Worm (Caenorhabditis elegans) whole organism, L4/young adult: ENCODE measurements around the gene odr-2.

Experiments
- W03F9.2 ChIP-seq: fragments of 150-350 bp; optimal IDR thresholded peaks from 2 replicates; lab custom pipeline; 2014; ENCODE audit warnings: missing biosample characterization, missing genetic modification characterization
- dao-5 ChIP-seq: sonication (generic microtip); optimal IDR thresholded peaks from 2 replicates; lab custom pipeline; 2016; ENCODE audit warnings: missing genotype, missing genetic modification characterization, moderate library complexity, missing compliant biosample characterization
- him-1 ChIP-seq: sonication (generic microtip); optimal IDR thresholded peaks from 2 replicates; lab custom pipeline; 2016; ENCODE audit warnings: missing genotype, missing genetic modification reagents, missing genetic modification characterization, missing compliant biosample characterization

odr-2 gene

DNA sequence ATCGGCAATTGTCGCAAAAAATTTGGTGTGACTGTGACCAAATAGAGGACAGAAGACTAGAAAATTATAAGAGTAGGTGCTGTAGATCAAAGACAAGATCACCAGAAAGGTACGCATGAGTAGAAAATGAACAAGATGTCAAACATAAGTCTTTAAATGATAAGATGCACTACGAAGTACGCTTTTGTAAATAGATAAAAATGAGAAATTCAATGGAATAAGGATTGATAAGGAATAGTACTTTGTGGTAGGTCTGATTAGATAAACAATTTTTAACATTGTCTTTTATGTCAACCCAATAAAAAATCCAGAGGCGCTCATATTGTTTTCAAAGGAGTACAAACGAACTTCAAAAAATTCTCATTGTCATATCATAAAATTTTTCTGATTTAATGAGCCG lies 47.2 kb downstream of the odr-2 start, which contains the start of gene F10D2.8:
F10D2.8 (minus strand) TSS at position 145 of the 400 bp plus-strand sequence.
- no peak for TF ChIP-seq W03F9.2 (tag; lab: Kevin White, UChicago)
- no peak for TF ChIP-seq dao-5
- TF ChIP-seq him-1 (tag; lab: Kevin White, UChicago), result no peak

DNA sequence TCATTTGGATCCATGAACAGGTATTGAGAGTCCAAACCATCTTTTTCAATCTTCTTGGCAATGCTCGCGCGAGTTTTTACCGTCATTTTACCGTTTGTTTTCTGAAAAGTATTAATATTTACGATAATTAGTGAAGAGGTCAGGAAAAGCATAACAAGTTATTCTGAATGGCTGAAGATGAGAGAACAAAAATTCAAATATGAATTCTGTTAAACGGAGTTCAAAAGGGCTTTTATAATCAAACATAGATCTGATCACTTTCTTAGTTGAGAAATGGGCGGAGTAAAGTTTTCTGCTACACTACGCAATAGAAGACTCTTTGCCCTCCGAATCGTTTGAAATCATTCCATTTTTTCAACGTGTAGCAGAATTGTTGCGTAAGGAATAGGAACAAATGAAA lies 49.7 kb downstream of the odr-2 start, which contains the start of gene fat-7:
fat-7 (minus strand) TSS at position 101 of the 400 bp plus-strand sequence.
- TF ChIP-seq W03F9.2 (tag; lab: Kevin White, UChicago) (no peak), dao-5 (no peak), him-1 (tag; lab: Kevin White, UChicago) (no peak)

DNA sequence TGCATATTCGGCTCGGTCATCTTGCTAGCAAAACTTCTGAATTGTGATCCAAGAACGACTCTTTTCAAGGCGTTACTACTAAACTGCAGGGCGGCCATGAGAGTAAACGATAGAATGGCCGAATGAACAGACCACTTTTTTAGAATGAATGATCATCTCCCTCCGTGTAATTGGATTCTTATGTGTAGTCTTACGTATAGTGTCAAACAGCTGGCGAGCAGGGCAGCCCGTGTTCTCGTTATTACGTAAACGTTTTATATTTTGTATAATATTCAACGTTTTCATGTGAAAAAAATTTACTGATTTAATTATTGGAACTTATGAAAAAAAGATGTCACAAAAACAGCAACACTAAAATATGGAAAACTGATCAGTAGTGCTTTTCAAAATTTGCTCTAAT lies 52.7 kb downstream of the odr-2 start, which contains the start of gene F10D2.10:
F10D2.10 (minus strand) TSS at position 101 of the 400 bp plus-strand sequence.
- no peak for TF ChIP-seq dao-5
- TF ChIP-seq him-1 (tag; lab: Kevin White, UChicago), result no peak
- TF ChIP-seq W03F9.2 (tag; lab: Kevin White, UChicago), result no peak

DNA sequence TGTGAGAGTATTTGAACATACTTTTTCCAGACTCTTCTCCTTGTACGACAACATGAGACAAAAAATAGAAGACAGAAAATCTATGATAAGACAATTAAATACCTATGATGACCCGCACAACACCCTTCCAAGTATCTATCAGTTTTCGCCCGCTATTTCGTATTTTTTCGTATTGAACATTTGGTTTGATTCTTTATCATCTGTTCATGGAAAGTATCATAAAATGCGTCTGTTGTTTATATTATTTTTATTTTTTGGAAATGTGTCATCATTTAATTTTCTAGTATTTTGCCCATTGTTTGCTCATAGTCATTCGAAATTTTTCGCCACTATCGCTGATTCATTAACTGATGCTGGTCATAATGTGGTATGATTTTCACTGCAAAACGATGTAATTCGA lies 53.7 kb downstream of the odr-2 start, which contains the start of gene ugt-39:
ugt-39 (plus strand) TSS at position 54 of the 400 bp plus-strand sequence.
- TF ChIP-seq dao-5, result no peak
- TF ChIP-seq him-1 (tag; lab: Kevin White, UChicago), result no peak
- TF ChIP-seq W03F9.2 (tag; lab: Kevin White, UChicago), result no peak

DNA sequence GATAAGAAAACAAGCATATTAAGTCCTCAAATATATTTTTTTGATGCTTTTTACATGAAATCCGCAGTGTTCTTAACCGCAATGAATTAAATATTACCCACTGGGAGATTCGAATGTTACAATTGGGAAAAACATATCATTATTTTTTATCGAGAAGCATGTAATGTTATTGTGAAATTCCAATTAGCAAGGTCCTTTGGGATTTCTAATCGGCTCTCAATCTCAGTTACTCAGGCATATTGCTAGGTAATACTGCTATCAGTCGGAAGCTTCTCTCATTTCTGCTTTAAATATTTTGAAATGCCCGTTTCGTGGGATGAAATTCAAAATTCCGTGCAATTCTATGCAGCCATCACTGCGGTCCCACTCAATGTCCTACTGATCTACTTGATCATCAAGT lies 56.0 kb downstream of the odr-2 start, which contains the start of gene str-204:
str-204 (plus strand) TSS at position 301 of the 400 bp plus-strand sequence.
- no peak for TF ChIP-seq W03F9.2 (tag; lab: Kevin White, UChicago)
- no peak for TF ChIP-seq dao-5
- TF ChIP-seq him-1 (tag; lab: Kevin White, UChicago), result no peak

DNA sequence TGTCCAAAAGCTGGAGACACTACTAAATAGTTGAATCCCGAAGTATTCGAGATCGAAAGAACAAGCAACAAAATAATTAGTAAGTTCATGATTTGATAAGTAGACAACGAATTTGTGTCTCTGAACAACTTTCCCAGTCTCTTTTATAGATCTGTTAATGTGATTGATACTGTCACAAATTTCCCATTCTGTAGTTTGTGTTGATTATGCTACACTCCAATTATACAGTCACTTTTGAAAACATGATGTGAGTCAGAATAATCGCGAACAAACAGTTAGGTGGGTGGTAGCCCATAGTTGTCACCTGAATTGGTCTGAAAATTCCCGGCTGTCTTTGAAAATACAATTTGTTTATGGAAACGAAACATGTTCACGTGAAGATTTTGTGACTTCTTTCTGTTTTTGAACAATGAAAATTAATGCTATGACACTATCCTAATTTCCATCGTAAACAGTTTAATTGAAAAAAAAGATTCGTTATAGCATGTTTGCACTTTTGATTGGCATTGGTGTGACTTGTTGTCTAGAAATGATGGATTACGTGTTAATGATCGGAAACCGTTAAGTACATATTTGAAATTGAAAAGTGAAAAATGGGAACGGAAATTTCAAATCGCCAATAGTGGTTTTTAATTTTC lies 60.2 kb downstream of the odr-2 start, which contains the start of gene ugt-41:
ugt-41 (minus strand) TSS at position 119 of the 638 bp plus-strand sequence.
- no peak for TF ChIP-seq W03F9.2 (tag; lab: Kevin White, UChicago)
- TF ChIP-seq him-1 (tag; lab: Kevin White, UChicago), result no peak
